Worm (Caenorhabditis elegans) whole organism, dauer: ENCODE results near the gene W02B3.3.

Source experiments
- unc-62 ChIP-seq: sonication (generic microtip); optimal IDR thresholded peaks from 2 replicates; lab custom pipeline; 2017; ENCODE audit warnings: missing biosample characterization, missing genetic modification reagents, missing genetic modification characterization

The W02B3.3 gene

ce11 chrIII:650539-650938 lies 17.7 kb downstream of the W02B3.3 start:
- no peak for TF ChIP-seq unc-62 (GFP tag; lab: Kevin White, UChicago)

ce11 chrIII:649935-650334 lies 18.3 kb downstream of the W02B3.3 start:
- no peak for TF ChIP-seq unc-62 (GFP tag; lab: Kevin White, UChicago)

- TF ChIP-seq unc-62 (GFP tag; lab: Kevin White, UChicago), result no peak
Measured at ce11 chrIII:647248-647647, 21.0 kb downstream of the W02B3.3 start.

ce11 chrIII:646454-646853 lies 21.8 kb downstream of the W02B3.3 start, which contains the start of gene orai-1:
TSS of gene orai-1 (plus strand) at chrIII:646754.
- TF ChIP-seq unc-62 (GFP tag; lab: Kevin White, UChicago), result no peak

- no peak for TF ChIP-seq unc-62 (GFP tag; lab: Kevin White, UChicago)
Measured at ce11 chrIII:644660-645059, 23.6 kb downstream of the W02B3.3 start.

- no peak for TF ChIP-seq unc-62 (GFP tag; lab: Kevin White, UChicago)
Measured at ce11 chrIII:641759-642158, 26.5 kb downstream of the W02B3.3 start, which contains the start of gene W06E11.1. TSS of gene W06E11.1 (plus strand) at chrIII:642059.

- no peak for TF ChIP-seq unc-62 (GFP tag; lab: Kevin White, UChicago)
Measured at ce11 chrIII:640198-640803, 27.9 kb downstream of the W02B3.3 start, which contains the start of the genes tag-266 and tag-267. TSS of gene tag-266 (minus strand) at chrIII:640226. TSS of gene tag-267 (plus strand) at chrIII:640790.

- TF ChIP-seq unc-62 (GFP tag; lab: Kevin White, UChicago), result no peak
Measured at ce11 chrIII:638319-638718, 29.9 kb downstream of the W02B3.3 start, which contains the start of gene sbds-1. TSS of gene sbds-1 (minus strand) at chrIII:638419.

- no peak for TF ChIP-seq unc-62 (GFP tag; lab: Kevin White, UChicago)
Measured at ce11 chrIII:636067-636466, 32.2 kb downstream of the W02B3.3 start, which contains the start of gene T19C3.7. TSS of gene T19C3.7 (minus strand) at chrIII:636167.

- TF ChIP-seq unc-62 (GFP tag; lab: Kevin White, UChicago), result no peak
Measured at ce11 chrIII:634618-635017, 33.6 kb downstream of the W02B3.3 start, which contains the start of gene fem-2. TSS of gene fem-2 (minus strand) at chrIII:634626.

- TF ChIP-seq unc-62 (GFP tag; lab: Kevin White, UChicago), result no peak
Measured at ce11 chrIII:631421-631820, 36.8 kb downstream of the W02B3.3 start, which contains the start of gene T19C3.6. TSS of gene T19C3.6 (minus strand) at chrIII:631521.

ce11 chrIII:627838-628237 lies 40.4 kb downstream of the W02B3.3 start, which contains the start of gene T19C3.5:
TSS of gene T19C3.5 (minus strand) at chrIII:627938.
- TF ChIP-seq unc-62 (GFP tag; lab: Kevin White, UChicago), result no peak

ce11 chrIII:626091-626490 lies 42.1 kb downstream of the W02B3.3 start:
- no peak for TF ChIP-seq unc-62 (GFP tag; lab: Kevin White, UChicago)

- no peak for TF ChIP-seq unc-62 (GFP tag; lab: Kevin White, UChicago)
Measured at ce11 chrIII:623754-624153, 44.5 kb downstream of the W02B3.3 start.

ce11 chrIII:620204-620718 lies 48.0 kb downstream of the W02B3.3 start, which contains the start of gene T19C3.4:
TSS of gene T19C3.4 (minus strand) at chrIII:620254.
- TF ChIP-seq unc-62 (GFP tag; lab: Kevin White, UChicago), result no peak
